Worm (Caenorhabditis elegans) whole organism, L1 larva: ENCODE data around the gene mdt-10.

Source experiments
- ama-1 ChIP-seq: fragments of 150-350 bp; optimal IDR thresholded peaks from 2 replicates; lab custom pipeline; 2014
- blmp-1 ChIP-seq: fragments of 150-350 bp; optimal IDR thresholded peaks from 2 replicates; lab custom pipeline; 2014; ENCODE audit warnings: missing biosample characterization, missing genetic modification characterization
- ceh-63 ChIP-seq: fragments of 200-800 bp; sonication (Bioruptor generic); optimal IDR thresholded peaks from 2 replicates; lab custom pipeline; 2018; ENCODE audit warnings: mild to moderate bottlenecking, missing genetic modification characterization, missing compliant biosample characterization
- elt-2 ChIP-seq: sonication (generic microtip); optimal IDR thresholded peaks from 2 replicates; lab custom pipeline; 2016; ENCODE audit warnings: missing genetic modification characterization, mild to moderate bottlenecking, inconsistent platforms, missing compliant biosample characterization, missing genetic modification reagents
- grh-1 ChIP-seq: fragments of 200-800 bp; sonication (Bioruptor generic); IDR thresholded peaks from 2 replicates; pipeline ENCODE4 v1.3.6; 2022; ENCODE audit warnings: missing genetic modification reagents, missing genetic modification characterization, missing compliant biosample characterization
- lin-15B ChIP-seq: fragments of 150-350 bp; sonication (generic microtip); optimal IDR thresholded peaks from 3 replicates; lab custom pipeline; 2014; ENCODE audit warnings: missing biosample characterization, missing genetic modification characterization
- lin-39 ChIP-seq: fragments of 150-350 bp; optimal IDR thresholded peaks from 2 replicates; lab custom pipeline; 2014; ENCODE audit warnings: missing biosample characterization, missing genetic modification reagents, missing genetic modification characterization
- nhr-11 ChIP-seq: fragments of 150-350 bp; optimal IDR thresholded peaks from 2 replicates; lab custom pipeline; 2014; ENCODE audit warnings: missing biosample characterization, missing genetic modification characterization
- nhr-20 ChIP-seq: sonication (generic microtip); optimal IDR thresholded peaks from 2 replicates; lab custom pipeline; 2016; ENCODE audit warnings: mild to moderate bottlenecking, missing genetic modification characterization, missing compliant biosample characterization
- zag-1 ChIP-seq: fragments of 150-350 bp; optimal IDR thresholded peaks from 2 replicates; lab custom pipeline; 2014; ENCODE audit warnings: missing biosample characterization, missing genetic modification characterization

DNA sequence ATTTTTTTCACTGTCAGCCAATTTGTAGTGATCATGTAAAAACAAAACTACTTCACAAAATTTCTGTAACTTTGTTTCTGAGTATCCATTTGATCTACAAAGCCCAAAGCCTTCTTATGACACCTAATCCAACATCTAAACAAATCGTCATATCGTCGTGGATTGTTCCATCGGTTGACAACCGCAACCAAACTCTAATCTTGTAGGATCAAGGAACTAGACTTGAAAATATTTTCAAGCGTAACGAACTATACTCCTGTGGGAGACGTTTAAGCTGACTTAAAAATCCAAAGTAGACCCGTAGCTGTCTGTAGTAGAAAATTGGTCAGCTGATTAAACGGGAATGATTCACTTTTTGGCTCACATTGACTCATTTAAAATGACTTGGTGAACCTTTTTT is 25.2 kb downstream of the mdt-10 start:
- no peak for TF ChIP-seq lin-15B (tag; lab: Kevin White, UChicago)
- no peak for TF ChIP-seq ceh-63 (GFP tag; lab: Kevin White, UChicago)
- no peak for TF ChIP-seq nhr-20 (tag; lab: Kevin White, UChicago)
- no peak for TF ChIP-seq blmp-1 (tag; lab: Kevin White, UChicago)
- no peak for TF ChIP-seq zag-1 (tag; lab: Kevin White, UChicago)
- TF ChIP-seq ama-1: no peak
- TF ChIP-seq elt-2: no peak
- no peak for TF ChIP-seq nhr-11 (tag; lab: Kevin White, UChicago)
- TF ChIP-seq lin-39 (tag; lab: Kevin White, UChicago): no peak
- TF ChIP-seq grh-1 (GFP tag; lab: Robert Waterston, UW): no peak
